Fruit fly (Drosophila melanogaster) whole organism, wandering third instar larva: Measurements from ENCODE around the gene CG18810.

Experiments
- Abd-B ChIP-seq: fragments of >200 bp; optimal IDR thresholded peaks from 2 replicates; lab custom pipeline; 2017; ENCODE audit warnings: missing biosample characterization, missing genetic modification characterization
- CG32264 ChIP-seq: fragments of 200-800 bp; sonication (Bioruptor generic); optimal IDR thresholded peaks from 2 replicates; lab custom pipeline; 2016; ENCODE audit warnings: missing biosample characterization, missing genetic modification characterization
- CG9705 ChIP-seq: fragments of 200-800 bp; sonication (Bioruptor generic); optimal IDR thresholded peaks from 2 replicates; lab custom pipeline; 2018; ENCODE audit warnings: missing biosample characterization, mild to moderate bottlenecking, missing genetic modification characterization
- CrebA ChIP-seq: fragments of 200-800 bp; sonication (Bioruptor generic); optimal IDR thresholded peaks from 2 replicates; lab custom pipeline; 2016; ENCODE audit warnings: missing biosample characterization, mild to moderate bottlenecking, missing genetic modification characterization, borderline replicate concordance
- Dfd ChIP-seq: fragments of >200 bp; optimal IDR thresholded peaks from 2 replicates; lab custom pipeline; 2017; ENCODE audit warnings: missing biosample characterization, missing genetic modification characterization
- Dif ChIP-seq: fragments of 200-275, 200-300 bp; sonication (Bioruptor generic); optimal IDR thresholded peaks from 2 replicates; lab custom pipeline; 2018; ENCODE audit warnings: missing biosample characterization, missing genetic modification characterization; ENCODE audit not compliant: partially characterized antibody
- GATAd ChIP-seq: sonication (Bioruptor generic); optimal IDR thresholded peaks from 2 replicates; lab custom pipeline; 2016; ENCODE audit warnings: missing biosample characterization, missing genetic modification characterization
- HLH106 ChIP-seq: fragments of 200-800 bp; optimal IDR thresholded peaks from 3 replicates; lab custom pipeline; 2019; ENCODE audit warnings: missing biosample characterization, mild to moderate bottlenecking, missing genetic modification characterization, moderate library complexity
- Hnf4 ChIP-seq: fragments of 200-800 bp; sonication (Bioruptor generic); optimal IDR thresholded peaks from 2 replicates; lab custom pipeline; 2016; ENCODE audit warnings: missing biosample characterization, mild to moderate bottlenecking, missing genetic modification characterization
- Hr78 ChIP-seq: fragments of >200 bp; optimal IDR thresholded peaks from 2 replicates; lab custom pipeline; 2017; ENCODE audit warnings: missing biosample characterization, missing genetic modification characterization
- Hr83 ChIP-seq: fragments of 200-300 bp; sonication (Bioruptor generic); optimal IDR thresholded peaks from 2 replicates; lab custom pipeline; 2016; ENCODE audit warnings: missing biosample characterization, mild to moderate bottlenecking, missing genetic modification characterization, moderate library complexity; ENCODE audit not compliant: poor library complexity, severe bottlenecking
- Jra ChIP-seq: sonication (Bioruptor generic); optimal IDR thresholded peaks from 2 replicates; lab custom pipeline; 2016; ENCODE audit warnings: missing biosample characterization, missing genetic modification characterization
- Mio ChIP-seq: sonication (Bioruptor generic); optimal IDR thresholded peaks from 2 replicates; lab custom pipeline; 2016; ENCODE audit warnings: missing biosample characterization, missing genetic modification characterization
- Myc ChIP-seq: fragments of >200 bp; optimal IDR thresholded peaks from 2 replicates; lab custom pipeline; 2017
- N ChIP-seq: fragments of >200 bp; optimal IDR thresholded peaks from 2 replicates; lab custom pipeline; 2018; ENCODE audit warnings: missing biosample characterization, missing external identifiers, missing genetic modification characterization
- OdsH ChIP-seq: fragments of 200-800 bp; sonication (Bioruptor generic); optimal IDR thresholded peaks from 2 replicates; lab custom pipeline; 2016; ENCODE audit warnings: missing biosample characterization, mild to moderate bottlenecking, missing genetic modification characterization
- Rel ChIP-seq, 2 experiments: fragments of 200-800 bp; sonication (Bioruptor generic) in 1 of 2; optimal IDR thresholded peaks; 2 replicates in 1 of 2; 3 replicates in 1 of 2; lab custom pipeline; 2016 to 2019; ENCODE audit warnings: mild to moderate bottlenecking in 2 of 2, missing biosample characterization in 2 of 2, missing genetic modification characterization in 2 of 2, moderate library complexity in 1 of 2
- Sp1 ChIP-seq: fragments of 200-800 bp; sonication (Bioruptor generic); optimal IDR thresholded peaks from 3 replicates; lab custom pipeline; 2019; ENCODE audit warnings: missing biosample characterization, mild to moderate bottlenecking, missing genetic modification characterization, moderate library complexity
- Vsx2 ChIP-seq: fragments of 200-300, 225-300 bp; sonication (Bioruptor generic); optimal IDR thresholded peaks from 2 replicates; lab custom pipeline; 2018; ENCODE audit warnings: missing biosample characterization, missing genetic modification characterization; ENCODE audit not compliant: partially characterized antibody
- br ChIP-seq: fragments of 200-800 bp; sonication (Bioruptor generic); optimal IDR thresholded peaks from 2 replicates; lab custom pipeline; 2016; ENCODE audit warnings: missing biosample characterization, missing genetic modification characterization
- brk ChIP-seq: fragments of 200-800 bp; sonication (Bioruptor generic); optimal IDR thresholded peaks from 2 replicates; lab custom pipeline; 2016; ENCODE audit warnings: missing biosample characterization, mild to moderate bottlenecking, missing genetic modification characterization
- dl ChIP-seq, 2 experiments: fragments of 175-275, 200-275 bp in 1 of 2; fragments of 200-275 bp in 1 of 2; sonication (Bioruptor generic); optimal IDR thresholded peaks; lab custom pipeline; 2018; ENCODE audit warnings: mild to moderate bottlenecking in 2 of 2, missing biosample characterization in 2 of 2, missing genetic modification characterization in 2 of 2, moderate library complexity in 2 of 2; ENCODE audit not compliant: partially characterized antibody in 2 of 2, insufficient read depth in 1 of 2
- dmrt93B ChIP-seq: fragments of 200-800 bp; sonication (Bioruptor generic); optimal IDR thresholded peaks from 2 replicates; lab custom pipeline; 2018; ENCODE audit warnings: missing biosample characterization, mild to moderate bottlenecking, missing genetic modification characterization
- dsf ChIP-seq: sonication (Bioruptor generic); optimal IDR thresholded peaks from 2 replicates; lab custom pipeline; 2016; ENCODE audit warnings: missing biosample characterization, missing genetic modification characterization, borderline replicate concordance
- ey ChIP-seq: fragments of 200-800 bp; sonication (Bioruptor generic); optimal IDR thresholded peaks from 2 replicates; lab custom pipeline; 2016; ENCODE audit warnings: missing biosample characterization, missing genetic modification characterization
- foxo ChIP-seq, 2 experiments: fragments of 200-800 bp; sonication (Bioruptor generic); optimal IDR thresholded peaks; 2 replicates in 1 of 2; 3 replicates in 1 of 2; lab custom pipeline; 2016 to 2017; ENCODE audit warnings: missing biosample characterization in 2 of 2, missing genetic modification characterization in 2 of 2
- fru ChIP-seq: fragments of 200-800 bp; sonication (Bioruptor generic); optimal IDR thresholded peaks from 3 replicates; lab custom pipeline; 2016; ENCODE audit warnings: missing biosample characterization, mild to moderate bottlenecking, missing genetic modification characterization
- h ChIP-seq: fragments of 200-800 bp; sonication (Bioruptor generic); optimal IDR thresholded peaks from 3 replicates; lab custom pipeline; 2016; ENCODE audit warnings: missing biosample characterization, mild to moderate bottlenecking, missing genetic modification characterization
- jim ChIP-seq: fragments of 175-275, 200-325 bp; sonication (Bioruptor generic); optimal IDR thresholded peaks from 2 replicates; lab custom pipeline; 2016; ENCODE audit warnings: missing biosample characterization, mild to moderate bottlenecking, missing genetic modification characterization
- lola ChIP-seq: fragments of >200 bp; optimal IDR thresholded peaks from 2 replicates; lab custom pipeline; 2017; ENCODE audit warnings: missing biosample characterization, missing genetic modification characterization
- pan ChIP-seq: fragments of >200 bp; optimal IDR thresholded peaks from 2 replicates; lab custom pipeline; 2017
- psq ChIP-seq: fragments of 200-800 bp; sonication (Bioruptor generic); optimal IDR thresholded peaks from 3 replicates; lab custom pipeline; 2017; ENCODE audit warnings: missing biosample characterization, mild to moderate bottlenecking, missing genetic modification characterization, moderate library complexity
- rgr ChIP-seq: fragments of 200-800 bp; sonication (Bioruptor generic); optimal IDR thresholded peaks from 3 replicates; lab custom pipeline; 2016; ENCODE audit warnings: missing biosample characterization, mild to moderate bottlenecking, missing genetic modification characterization
- sage ChIP-seq: fragments of 200-800 bp; sonication (Bioruptor generic); optimal IDR thresholded peaks from 2 replicates; lab custom pipeline; 2016; ENCODE audit warnings: missing biosample characterization, mild to moderate bottlenecking, missing genetic modification characterization
- sv ChIP-seq: fragments of 200-800 bp; sonication (Bioruptor generic); optimal IDR thresholded peaks from 3 replicates; lab custom pipeline; 2016; ENCODE audit warnings: missing biosample characterization, missing genetic modification characterization
- tai ChIP-seq: sonication (Bioruptor generic); optimal IDR thresholded peaks from 2 replicates; lab custom pipeline; 2016; ENCODE audit warnings: missing biosample characterization, missing genetic modification characterization
- usp ChIP-seq: fragments of >200 bp; optimal IDR thresholded peaks from 2 replicates; lab custom pipeline; 2017; ENCODE audit warnings: missing biosample characterization, missing genetic modification characterization
- woc ChIP-seq: sonication (Bioruptor generic); optimal IDR thresholded peaks from 2 replicates; lab custom pipeline; 2016; ENCODE audit warnings: missing biosample characterization, mild to moderate bottlenecking, missing genetic modification characterization

Gene CG18810

DNA sequence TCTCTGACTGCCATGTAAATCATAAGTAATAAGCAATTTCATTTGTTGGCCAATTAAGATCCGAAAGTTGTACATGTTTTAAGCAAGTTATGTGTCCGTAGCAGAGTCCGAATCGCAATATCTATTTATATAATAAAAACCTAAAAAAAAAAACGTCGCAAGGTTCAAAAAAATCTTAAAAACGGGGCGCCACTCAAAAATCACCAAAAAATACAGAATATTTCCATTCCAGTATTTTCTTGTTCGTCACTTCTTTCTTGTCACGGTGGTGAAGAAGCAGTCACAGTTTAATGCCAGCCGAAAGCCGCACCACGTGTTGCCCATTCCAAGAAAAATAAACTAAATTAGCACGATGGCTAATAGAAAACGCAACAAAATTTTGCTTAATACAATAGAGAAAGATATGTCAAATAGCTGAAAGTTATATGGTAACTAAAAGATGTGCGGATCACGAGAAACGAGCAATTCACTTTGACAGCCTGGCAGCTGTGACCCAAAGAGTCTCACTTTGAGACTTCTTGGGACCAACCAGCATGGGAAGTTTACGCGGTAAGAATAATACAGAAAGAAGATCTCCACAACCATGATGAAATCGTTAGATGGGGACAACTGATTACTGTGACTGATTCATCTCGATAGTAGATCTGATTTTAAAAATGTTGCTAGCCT is 1.3 kb upstream of the CG18810 start:
- TF ChIP-seq CG32264 (GFP tag; lab: Kevin White, UChicago) (peak; percentile 6), Rel (GFP tag; optimal IDR thresholded peaks at IDR 0.05; lab: Kevin White, UChicago) (no peak), Rel (tag; optimal IDR thresholded peaks at IDR 0.05; lab: Kevin White, UChicago) (peak; percentile 89), ey (GFP tag; lab: Kevin White, UChicago) (no peak), rgr (GFP tag; lab: Kevin White, UChicago) (peak; percentile 23), h (GFP tag; lab: Kevin White, UChicago) (peak; percentile 11)

DNA sequence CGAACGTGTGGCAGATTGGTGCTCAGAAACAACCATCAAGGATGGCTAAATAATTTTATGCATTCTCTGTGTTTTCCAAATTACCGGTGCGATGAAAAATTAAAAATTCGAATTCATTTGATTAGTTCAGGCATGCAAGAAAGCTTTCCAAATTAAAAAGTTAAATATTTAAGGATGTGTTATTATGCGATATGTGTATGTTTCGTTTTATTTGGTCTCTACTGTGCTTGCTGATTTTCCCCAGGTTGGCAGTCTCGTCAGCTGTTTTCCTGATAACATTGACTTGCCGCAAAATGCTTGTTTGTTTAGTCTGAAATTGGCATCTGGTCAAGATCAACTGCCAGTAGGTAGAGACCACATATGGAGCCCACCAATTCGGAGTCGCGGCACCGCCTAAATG is 1.2 kb downstream of the CG18810 start, which contains the start of gene CG2611:
Gene CG2611, plus strand, starts transcription at position 299 of the 400 bp plus-strand sequence.
- TF ChIP-seq GATAd (GFP tag; lab: Kevin White, UChicago): no peak
- no peak for TF ChIP-seq Vsx2 (GFP tag; lab: Kevin White, UChicago)
- peak; percentile 79 for TF ChIP-seq Hr83
- TF ChIP-seq dl (GFP tag; optimal IDR thresholded peaks at IDR 0.05; lab: Kevin White, UChicago; ENCODE audit: insufficient read depth in 1 of 2, partially characterized antibody in 2 of 2): no peak
- no peak for TF ChIP-seq Dif (GFP tag; lab: Kevin White, UChicago)
- no peak for TF ChIP-seq dmrt93B (GFP tag; lab: Kevin White, UChicago)
- no peak for TF ChIP-seq CrebA (GFP tag; lab: Kevin White, UChicago)
- TF ChIP-seq OdsH (GFP tag; lab: Kevin White, UChicago): peak; percentile 60
- TF ChIP-seq HLH106 (tag; lab: Kevin White, UChicago): peak; percentile 55
- TF ChIP-seq pan (lab: Kevin White, UChicago): no peak
- peak; percentile 77 for TF ChIP-seq woc (GFP tag; lab: Kevin White, UChicago)
- peak in 1 of 2 experiments; percentile 60 for TF ChIP-seq foxo (GFP tag; optimal IDR thresholded peaks at IDR 0.05; lab: Kevin White, UChicago)
- no peak for TF ChIP-seq lola (GFP tag; lab: Kevin White, UChicago)
- peak; percentile 63 for TF ChIP-seq h (GFP tag; lab: Kevin White, UChicago)
- TF ChIP-seq br (GFP tag; lab: Kevin White, UChicago): no peak
- no peak for TF ChIP-seq Myc (lab: Kevin White, UChicago)
- no peak for TF ChIP-seq fru (GFP tag; lab: Kevin White, UChicago)
- no peak for TF ChIP-seq Rel (GFP tag; optimal IDR thresholded peaks at IDR 0.05; lab: Kevin White, UChicago)
- TF ChIP-seq Rel (tag; optimal IDR thresholded peaks at IDR 0.05; lab: Kevin White, UChicago): no peak
- no peak for TF ChIP-seq Hr78 (GFP tag; lab: Kevin White, UChicago)
- peak; percentile 70 for TF ChIP-seq rgr (GFP tag; lab: Kevin White, UChicago)
- TF ChIP-seq Sp1 (GFP tag; lab: Kevin White, UChicago): no peak
- peak; percentile 39 for TF ChIP-seq ey (GFP tag; lab: Kevin White, UChicago)
- no peak for TF ChIP-seq brk (GFP tag; lab: Kevin White, UChicago)
- TF ChIP-seq sv: no peak
- no peak for TF ChIP-seq Mio (GFP tag; lab: Kevin White, UChicago)
- peak; percentile 32 for TF ChIP-seq CG9705 (GFP tag; lab: Kevin White, UChicago)
- TF ChIP-seq Abd-B (GFP tag; lab: Kevin White, UChicago): no peak
- no peak for TF ChIP-seq psq (GFP tag; lab: Kevin White, UChicago)
- TF ChIP-seq jim (GFP tag; lab: Kevin White, UChicago): no peak
- TF ChIP-seq Jra (GFP tag; lab: Kevin White, UChicago): peak; percentile 15
- no peak for TF ChIP-seq Hnf4 (GFP tag; lab: Kevin White, UChicago)
- TF ChIP-seq tai (GFP tag; lab: Kevin White, UChicago): no peak
- no peak for TF ChIP-seq CG32264 (GFP tag; lab: Kevin White, UChicago)
- TF ChIP-seq usp (GFP tag; lab: Kevin White, UChicago): no peak
- TF ChIP-seq dsf (GFP tag; lab: Kevin White, UChicago): no peak
- no peak for TF ChIP-seq N (GFP tag; lab: Kevin White, UChicago)
- no peak for TF ChIP-seq sage (GFP tag; lab: Kevin White, UChicago)
- TF ChIP-seq Dfd: no peak
- TF ChIP-seq, all 38 proteins: peak for 10
